Worm (Caenorhabditis elegans): ENCODE results near the gene ndx-2.
A peak's percentile ranks its signal among the peaks of the same experiment; 100 is the strongest.

The ndx-2 gene

ce11 chrV:2621879-2622278 is 42.9 kb downstream of the ndx-2 start, which contains the start of gene srh-271:
TSS of gene srh-271 (minus strand) at chrV:2621979.
- no peak for TF ChIP-seq pha-4 (GFP tag; IDR thresholded peaks at IDR 0.05)
- TF ChIP-seq pha-4 (tag; optimal IDR thresholded peaks at IDR 0.05), result no peak
- no peak for TF ChIP-seq ZK337.2 (GFP tag; IDR thresholded peaks at IDR 0.05)
- TF ChIP-seq attf-4 (tag; optimal IDR thresholded peaks at IDR 0.05), result no peak
- no peak for TF ChIP-seq F49E8.2 (tag; optimal IDR thresholded peaks at IDR 0.05; ENCODE audit: borderline replicate concordance)
- no peak for TF ChIP-seq D1046.2 (GFP tag; IDR thresholded peaks at IDR 0.05)
- no peak for TF ChIP-seq hmg-1.1 (GFP tag; IDR thresholded peaks at IDR 0.05)
- TF ChIP-seq sdz-12 (GFP tag; optimal IDR thresholded peaks at IDR 0.05), result no peak
- TF ChIP-seq nhr-11 (tag; optimal IDR thresholded peaks at IDR 0.05), result no peak

DNA sequence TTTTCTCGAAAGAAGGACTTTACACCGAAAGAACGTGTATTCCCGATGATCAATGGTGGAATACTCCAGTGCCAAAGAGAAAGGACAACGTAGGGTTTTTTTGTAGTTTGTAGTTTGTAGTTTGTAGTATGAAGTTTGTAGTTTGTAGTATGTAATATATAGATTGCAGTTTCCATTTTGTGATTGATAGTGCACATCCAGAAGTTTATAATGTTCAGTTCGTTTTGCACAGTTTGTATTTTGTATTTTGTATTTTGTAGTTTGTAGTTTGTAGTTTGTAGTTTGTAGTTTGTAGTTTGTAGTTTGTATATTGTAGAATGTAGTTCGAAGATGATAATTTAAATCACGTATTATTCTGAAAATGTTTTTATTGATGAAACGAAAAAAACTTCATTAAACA is 47.3 kb downstream of the ndx-2 start:
- TF ChIP-seq dpl-1 (GFP tag; optimal IDR thresholded peaks at IDR 0.05), result no peak
- no peak for TF ChIP-seq hlh-11 (tag; optimal IDR thresholded peaks at IDR 0.05)
- peak; percentile 30 for TF ChIP-seq aha-1 (tag)
- TF ChIP-seq nhr-28 (tag; optimal IDR thresholded peaks at IDR 0.05), result peak; percentile 95
- TF ChIP-seq daf-16 (GFP tag; optimal IDR thresholded peaks at IDR 0.05), result no peak
- no peak for TF ChIP-seq daf-16 (tag; optimal IDR thresholded peaks at IDR 0.05)
- no peak for TF ChIP-seq cey-2 (tag; optimal IDR thresholded peaks at IDR 0.05; ENCODE audit: borderline replicate concordance, insufficient read depth)
- no peak for TF ChIP-seq nhr-41 (GFP tag; IDR thresholded peaks at IDR 0.05)
- no peak for TF ChIP-seq vab-7 (GFP tag; IDR thresholded peaks at IDR 0.05)
- TF ChIP-seq Y105C5A.15 (GFP tag; IDR thresholded peaks at IDR 0.05), result no peak

DNA sequence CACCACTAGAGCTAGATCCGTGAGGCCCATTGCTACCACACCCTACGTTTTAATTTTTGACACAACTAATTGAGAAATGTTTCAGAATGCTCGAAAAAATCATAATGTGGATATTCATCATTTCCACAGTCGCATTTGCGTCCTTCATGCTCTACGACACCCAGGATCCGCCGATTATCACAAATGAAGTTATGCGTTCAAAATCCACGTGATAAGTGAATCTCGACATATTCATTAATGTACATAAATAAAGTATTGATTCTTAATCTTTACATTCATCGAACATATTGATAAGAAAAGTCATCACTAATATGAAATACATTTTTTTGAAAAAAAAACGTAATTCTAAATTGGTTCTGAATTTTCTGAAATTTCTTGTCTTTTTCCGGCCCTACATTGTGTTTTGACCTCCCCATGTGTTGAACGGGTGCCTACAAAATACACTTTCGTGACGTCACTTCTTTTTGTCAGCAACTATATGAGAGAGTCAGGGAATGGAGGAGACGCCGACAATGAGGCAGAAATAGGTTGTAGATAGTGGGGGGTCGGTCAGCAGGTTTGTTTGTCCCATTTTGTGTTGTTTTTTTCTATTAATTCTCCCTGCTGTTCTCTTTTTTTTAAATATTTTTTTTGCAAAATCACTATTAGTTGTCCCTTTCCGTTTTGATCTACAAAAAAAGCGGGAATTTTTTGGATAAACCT is 49.7 kb downstream of the ndx-2 start, which contains the start of gene F53E10.1:
Gene F53E10.1 (plus strand): TSS at position 325 of the 702 bp plus-strand sequence.
- no peak for TF ChIP-seq pha-4 (GFP tag; IDR thresholded peaks at IDR 0.05)
- peak; percentile 72 for TF ChIP-seq pha-4 (tag; optimal IDR thresholded peaks at IDR 0.05)
- TF ChIP-seq unc-39 (tag; optimal IDR thresholded peaks at IDR 0.05), result no peak
- no peak for TF ChIP-seq lin-13 (GFP tag; optimal IDR thresholded peaks at IDR 0.05)
- TF ChIP-seq daf-12 (tag; optimal IDR thresholded peaks at IDR 0.05), result no peak
- no peak for TF ChIP-seq unc-62 (GFP tag; optimal IDR thresholded peaks at IDR 0.05 in 1 of 2)
- TF ChIP-seq unc-62 (tag; optimal IDR thresholded peaks at IDR 0.05), result no peak
- no peak for TF ChIP-seq zfp-2 (tag; optimal IDR thresholded peaks at IDR 0.05)
- TF ChIP-seq T20F7.1 (GFP tag; optimal IDR thresholded peaks at IDR 0.05), result no peak
- TF ChIP-seq zip-2 (tag; optimal IDR thresholded peaks at IDR 0.05), result no peak
- no peak for TF ChIP-seq R02D3.7 (tag; optimal IDR thresholded peaks at IDR 0.05)
- TF ChIP-seq Y5F2A.4 (GFP tag; optimal IDR thresholded peaks at IDR 0.05), result no peak
- TF ChIP-seq lin-1 (GFP tag; IDR thresholded peaks at IDR 0.05), result no peak
- TF ChIP-seq nhr-102 (tag; optimal IDR thresholded peaks at IDR 0.05), result no peak
- no peak for TF ChIP-seq mxl-2 (GFP tag; conservative IDR thresholded peaks at IDR 0.05)
- TF ChIP-seq ama-1 (optimal IDR thresholded peaks at IDR 0.05), result no peak
- TF ChIP-seq Y75B8A.6 (GFP tag; IDR thresholded peaks at IDR 0.05), result no peak
- no peak for TF ChIP-seq ceh-62 (tag; optimal IDR thresholded peaks at IDR 0.05)
- peak; percentile 14 to 64 for TF ChIP-seq mdl-1 (tag; optimal IDR thresholded peaks at IDR 0.05)
- TF ChIP-seq F49E8.2 (tag; optimal IDR thresholded peaks at IDR 0.05; ENCODE audit: borderline replicate concordance), result no peak
- peak; percentile 43 for TF ChIP-seq dpl-1 (GFP tag; optimal IDR thresholded peaks at IDR 0.05)
- TF ChIP-seq nhr-11 (tag; optimal IDR thresholded peaks at IDR 0.05), result no peak
- TF ChIP-seq nhr-42 (GFP tag; IDR thresholded peaks at IDR 0.05), result no peak
- no peak for TF ChIP-seq fos-1 (tag; optimal IDR thresholded peaks at IDR 0.05)
- no peak for TF ChIP-seq ceh-28 (tag; optimal IDR thresholded peaks at IDR 0.05)
- peak in 1 of 2 experiments; percentile 8 for TF ChIP-seq hif-1 (tag; optimal IDR thresholded peaks at IDR 0.05)
- no peak for TF ChIP-seq duxl-1 (tag; optimal IDR thresholded peaks at IDR 0.05; ENCODE audit: poor library complexity)
- TF ChIP-seq egl-43 (GFP tag; IDR thresholded peaks at IDR 0.05), result no peak
- no peak for TF ChIP-seq mdt-29 (GFP tag; IDR thresholded peaks at IDR 0.05)
- TF ChIP-seq madf-9 (GFP tag; conservative IDR thresholded peaks at IDR 0.05), result no peak
- no peak for TF ChIP-seq lim-7 (GFP tag; IDR thresholded peaks at IDR 0.05)
- no peak for TF ChIP-seq mxl-3 (GFP tag; optimal IDR thresholded peaks at IDR 0.05)
- TF ChIP-seq skn-1 (tag; optimal IDR thresholded peaks at IDR 0.05), result no peak
- peak in 1 of 2 experiments; percentile 1 for TF ChIP-seq lsy-2 (tag; optimal IDR thresholded peaks at IDR 0.05)
- no peak for TF ChIP-seq cey-2 (tag; optimal IDR thresholded peaks at IDR 0.05; ENCODE audit: borderline replicate concordance, insufficient read depth)
